Worm (Caenorhabditis elegans) whole organism, young adult: ENCODE measurements around the gene vit-2.

Experiments
- B0035.1 ChIP-seq: sonication (generic microtip); optimal IDR thresholded peaks from 2 replicates; lab custom pipeline; 2016; ENCODE audit warnings: missing genetic modification characterization, mild to moderate bottlenecking, missing compliant biosample characterization, missing genotype, missing genetic modification reagents
- F22D6.2 ChIP-seq: sonication (generic microtip); optimal IDR thresholded peaks from 2 replicates; lab custom pipeline; 2016; ENCODE audit warnings: mild to moderate bottlenecking, missing genetic modification characterization, missing compliant biosample characterization
- F33H1.4 ChIP-seq: fragments of 200-800 bp; sonication (Bioruptor generic); IDR thresholded peaks from 2 replicates; pipeline ENCODE4 v1.3.6; 2022; ENCODE audit warnings: missing genetic modification reagents, missing genetic modification characterization, missing compliant biosample characterization
- F52B5.7 ChIP-seq: sonication (generic microtip); optimal IDR thresholded peaks from 2 replicates; lab custom pipeline; 2016; ENCODE audit warnings: mild to moderate bottlenecking, missing genetic modification characterization, missing compliant biosample characterization
- Y53G8AR.9 ChIP-seq: fragments of 200-800 bp; sonication (Bioruptor generic); conservative IDR thresholded peaks from 2 replicates; pipeline ENCODE4 v1.3.6; 2022; ENCODE audit warnings: missing genetic modification reagents, missing genetic modification characterization, missing compliant biosample characterization
- Y56A3A.18 ChIP-seq: fragments of 200-800 bp; sonication (Bioruptor generic); IDR thresholded peaks from 2 replicates; pipeline ENCODE4 v1.3.6; 2022; ENCODE audit warnings: missing genetic modification reagents, missing genetic modification characterization, missing compliant biosample characterization
- ZK185.1 ChIP-seq: sonication (generic microtip); optimal IDR thresholded peaks from 2 replicates; lab custom pipeline; 2016; ENCODE audit warnings: mild to moderate bottlenecking, missing genetic modification characterization, missing compliant biosample characterization; ENCODE audit not compliant: poor library complexity, severe bottlenecking
- ama-1 ChIP-seq, 3 experiments: fragments of 150-350 bp in 1 of 3; sonication (generic microtip) in 2 of 3; optimal IDR thresholded peaks; 2 replicates each; lab custom pipeline; 2014 to 2018; ENCODE audit warnings: missing biosample characterization in 2 of 3, missing genetic modification characterization in 2 of 3, missing genetic modification reagents in 2 of 3
- attf-3 ChIP-seq: fragments of 200-800 bp; sonication (Bioruptor generic); conservative IDR thresholded peaks from 2 replicates; pipeline ENCODE4 v1.3.6; 2022; ENCODE audit warnings: missing genetic modification reagents, missing genetic modification characterization, missing compliant biosample characterization
- attf-6 ChIP-seq: fragments of 200-800 bp; sonication (Bioruptor generic); IDR thresholded peaks from 2 replicates; pipeline ENCODE4 v1.3.6; 2022; ENCODE audit warnings: missing genetic modification reagents, missing genetic modification characterization, missing compliant biosample characterization
- bed-2 ChIP-seq: fragments of 200-800 bp; sonication (Bioruptor generic); IDR thresholded peaks from 2 replicates; pipeline ENCODE4 v1.3.6; 2022; ENCODE audit warnings: missing genetic modification reagents, missing genetic modification characterization, missing compliant biosample characterization
- cebp-1 ChIP-seq, 2 experiments: fragments of 200-800 bp in 1 of 2; sonication (Bioruptor generic) in 1 of 2; sonication (generic microtip) in 1 of 2; IDR thresholded peaks in 1 of 2; optimal IDR thresholded peaks in 1 of 2; 2 replicates each; pipeline versions ENCODE4 v1.3.6 to Lab custom; 2017 to 2022; ENCODE audit warnings: missing compliant biosample characterization in 2 of 2, missing genetic modification characterization in 2 of 2, mild to moderate bottlenecking in 1 of 2, missing genetic modification reagents in 1 of 2, moderate library complexity in 1 of 2
- cebp-2 ChIP-seq: fragments of 200-800 bp; sonication (Bioruptor generic); IDR thresholded peaks from 2 replicates; pipeline ENCODE4 v1.3.6; 2022; ENCODE audit warnings: missing genetic modification characterization, missing compliant biosample characterization
- ceh-91 ChIP-seq: fragments of 200-800 bp; sonication (Bioruptor generic); IDR thresholded peaks from 2 replicates; pipeline ENCODE4 v1.3.6; 2022; ENCODE audit warnings: missing genetic modification reagents, missing genetic modification characterization, missing compliant biosample characterization
- chd-7 ChIP-seq: sonication (generic microtip); optimal IDR thresholded peaks from 2 replicates; lab custom pipeline; 2016; ENCODE audit warnings: mild to moderate bottlenecking, missing genetic modification characterization, moderate library complexity, missing compliant biosample characterization
- dpl-1 ChIP-seq: fragments of 150-350 bp; optimal IDR thresholded peaks from 2 replicates; lab custom pipeline; 2014; ENCODE audit warnings: missing biosample characterization, missing genetic modification reagents, missing genetic modification characterization
- hsf-1 ChIP-seq: fragments of 200-800 bp; sonication (Bioruptor generic); IDR thresholded peaks from 2 replicates; pipeline ENCODE4 v1.3.6; 2022; ENCODE audit warnings: missing genetic modification reagents, missing genetic modification characterization, missing compliant biosample characterization
- lag-1 ChIP-seq: fragments of 200-800 bp; sonication (Bioruptor generic); IDR thresholded peaks from 2 replicates; pipeline ENCODE4 v1.3.6; 2022; ENCODE audit warnings: missing genetic modification reagents, missing genetic modification characterization, missing compliant biosample characterization
- lin-26 ChIP-seq: fragments of 200-800 bp; sonication (Bioruptor generic); IDR thresholded peaks from 2 replicates; pipeline ENCODE4 v1.3.6; 2022; ENCODE audit warnings: missing genetic modification reagents, missing genetic modification characterization, missing compliant biosample characterization
- lin-54 ChIP-seq: fragments of 200-800 bp; sonication (Bioruptor generic); optimal IDR thresholded peaks from 2 replicates; lab custom pipeline; 2018; ENCODE audit warnings: mild to moderate bottlenecking, missing genetic modification characterization, missing compliant biosample characterization
- lsy-27 ChIP-seq: sonication (generic microtip); optimal IDR thresholded peaks from 2 replicates; lab custom pipeline; 2017; ENCODE audit warnings: missing genetic modification characterization, mild to moderate bottlenecking, missing compliant biosample characterization, antibody characterized with exemption, missing genotype, borderline replicate concordance; ENCODE audit not compliant: insufficient read depth
- madf-3 ChIP-seq: fragments of 200-800 bp; sonication (Bioruptor generic); IDR thresholded peaks from 2 replicates; pipeline ENCODE4 v1.3.6; 2022; ENCODE audit warnings: missing genetic modification reagents, missing genetic modification characterization, missing compliant biosample characterization
- nfyb-1 ChIP-seq: fragments of 200-800 bp; sonication (Bioruptor generic); IDR thresholded peaks from 2 replicates; pipeline ENCODE4 v1.3.6; 2022; ENCODE audit warnings: missing genetic modification reagents, missing genetic modification characterization, missing compliant biosample characterization
- nhr-90 ChIP-seq: sonication (generic microtip); optimal IDR thresholded peaks from 2 replicates; lab custom pipeline; 2016; ENCODE audit warnings: missing genotype, mild to moderate bottlenecking, missing genetic modification characterization, missing compliant biosample characterization
- rcor-1 ChIP-seq: fragments of 200-800 bp; sonication (Bioruptor generic); IDR thresholded peaks from 2 replicates; pipeline ENCODE4 v1.3.6; 2022; ENCODE audit warnings: missing genetic modification reagents, missing genetic modification characterization, missing compliant biosample characterization
- repo-1 ChIP-seq: sonication (generic microtip); optimal IDR thresholded peaks from 2 replicates; lab custom pipeline; 2017; ENCODE audit warnings: mild to moderate bottlenecking, missing genetic modification characterization, missing compliant biosample characterization
- sdz-38 ChIP-seq: sonication (generic microtip); optimal IDR thresholded peaks from 2 replicates; lab custom pipeline; 2016; ENCODE audit warnings: missing genotype, missing genetic modification characterization, missing compliant biosample characterization
- snpc-1.3 ChIP-seq: sonication (generic microtip); optimal IDR thresholded peaks from 2 replicates; lab custom pipeline; 2017; ENCODE audit warnings: missing genetic modification characterization, mild to moderate bottlenecking, missing compliant biosample characterization, antibody characterized with exemption, moderate library complexity, missing genotype, missing genetic modification reagents; ENCODE audit not compliant: insufficient read depth
- tlf-1 ChIP-seq: fragments of 200-800 bp; sonication (Bioruptor generic); optimal IDR thresholded peaks from 2 replicates; lab custom pipeline; 2018; ENCODE audit warnings: mild to moderate bottlenecking, missing genetic modification characterization, missing compliant biosample characterization
- unc-130 ChIP-seq: sonication (generic microtip); optimal IDR thresholded peaks from 2 replicates; lab custom pipeline; 2016; ENCODE audit warnings: missing genetic modification reagents, missing genetic modification characterization, missing compliant biosample characterization
- zfh-2 ChIP-seq: fragments of 200-800 bp; sonication (Bioruptor generic); conservative IDR thresholded peaks from 2 replicates; pipeline ENCODE4 v1.3.6; 2022; ENCODE audit warnings: missing genetic modification reagents, missing genetic modification characterization, missing compliant biosample characterization
- ztf-18 ChIP-seq: sonication (generic microtip); optimal IDR thresholded peaks from 2 replicates; lab custom pipeline; 2016; ENCODE audit warnings: missing genotype, mild to moderate bottlenecking, missing genetic modification characterization, missing compliant biosample characterization
- ztf-22 ChIP-seq: fragments of 200-800 bp; sonication (Bioruptor generic); optimal IDR thresholded peaks from 2 replicates; lab custom pipeline; 2018; ENCODE audit warnings: mild to moderate bottlenecking, missing genetic modification characterization, moderate library complexity, missing compliant biosample characterization
- ztf-6 ChIP-seq: fragments of 200-800 bp; sonication (Bioruptor generic); IDR thresholded peaks from 2 replicates; pipeline ENCODE4 v1.3.6; 2022; ENCODE audit warnings: missing genetic modification reagents, missing genetic modification characterization, missing compliant biosample characterization

Gene vit-2

DNA sequence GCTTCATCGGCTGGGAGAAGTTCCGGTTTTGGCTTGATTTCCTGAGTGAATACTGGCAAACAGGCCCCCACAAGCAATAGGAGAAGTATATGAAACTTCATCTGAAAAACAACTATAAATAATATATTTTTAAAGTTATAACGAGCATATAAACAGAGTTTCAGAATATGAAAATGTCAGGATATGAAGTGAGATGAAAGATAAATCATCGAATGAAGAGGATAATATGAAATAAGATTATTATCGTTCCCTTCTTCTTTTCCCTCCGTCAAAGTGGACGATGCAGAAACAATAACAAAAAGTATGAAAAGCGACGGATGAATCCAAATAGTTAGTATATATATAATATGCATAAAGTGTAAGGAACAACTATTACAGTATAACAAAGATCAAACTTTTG, 3.9 kb upstream of the vit-2 start, which contains the start of gene acn-1 (continued):
- TF ChIP-seq cebp-2 (GFP tag; lab: Robert Waterston, UW) (no peak), F22D6.2 (tag; lab: Kevin White, UChicago) (no peak)

DNA sequence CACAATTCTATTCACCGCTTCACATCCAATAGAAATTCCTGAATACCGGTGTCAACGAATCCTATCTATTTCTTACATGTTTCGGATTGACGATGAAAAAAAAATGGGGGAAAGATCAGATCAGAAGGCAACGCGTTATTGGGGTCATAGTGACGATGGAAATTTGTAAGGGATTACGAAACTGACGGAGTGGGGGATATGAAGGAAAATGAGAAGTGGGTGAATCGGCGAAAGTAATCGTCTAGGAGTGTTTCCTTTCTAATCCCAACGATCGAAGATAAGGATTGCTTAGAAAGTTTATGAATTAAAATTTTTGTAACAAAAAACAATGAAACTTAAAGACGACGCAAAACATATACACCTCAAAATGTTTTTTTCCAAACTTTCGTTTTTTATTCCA, 1.9 kb upstream of the vit-2 start:
- no peak for TF ChIP-seq snpc-1.3
- no peak for TF ChIP-seq hsf-1
- no peak for TF ChIP-seq dpl-1 (GFP tag; lab: Kevin White, UChicago)
- no peak for TF ChIP-seq attf-3 (GFP tag; lab: Robert Waterston, UW)
- TF ChIP-seq F52B5.7 (tag; lab: Kevin White, UChicago): no peak
- no peak for TF ChIP-seq cebp-2 (GFP tag; lab: Robert Waterston, UW)
- TF ChIP-seq madf-3 (GFP tag; lab: Robert Waterston, UW): no peak

DNA sequence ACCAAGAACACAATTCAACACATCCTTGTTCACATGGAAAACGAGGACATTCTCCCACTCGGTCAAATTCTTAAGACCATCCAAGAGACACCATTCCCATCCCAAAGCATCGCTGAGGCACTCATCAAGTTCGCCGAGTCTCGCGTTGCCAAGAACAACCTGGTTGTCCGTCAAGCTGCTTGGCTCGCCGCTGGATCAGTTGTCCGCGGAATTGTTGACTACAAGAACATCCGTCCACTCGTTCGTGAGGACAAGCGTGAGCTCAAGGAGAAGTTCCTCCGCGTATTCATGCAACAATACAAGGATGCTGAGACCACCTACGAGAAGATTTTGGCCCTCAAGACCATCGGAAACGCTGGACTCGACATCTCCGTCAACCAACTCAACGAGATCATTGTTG, 1.5 kb downstream of the vit-2 start:
- TF ChIP-seq cebp-2 (GFP tag; lab: Robert Waterston, UW) (peak; percentile 57; the same call in 1 of the 2 replicates), zfh-2 (GFP tag; lab: Robert Waterston, UW) (0 out of 2 replicates have a peak, but pooled peaks have one; percentile 21), lag-1 (GFP tag; lab: Robert Waterston, UW) (0 out of 2 replicates have a peak, but pooled peaks have one; percentile 29), chd-7 (tag; lab: Kevin White, UChicago) (no peak), cebp-1 (GFP tag; IDR thresholded peaks at IDR 0.05; lab: Robert Waterston, UW) (no peak), cebp-1 (tag; optimal IDR thresholded peaks at IDR 0.05; lab: Kevin White, UChicago) (peak; percentile 2), ama-1 (optimal IDR thresholded peaks at IDR 0.05; lab: Kevin White, UChicago) (no peak), ama-1 (GFP tag; optimal IDR thresholded peaks at IDR 0.05; lab: Kevin White, UChicago) (no peak), lsy-27 (tag; lab: Kevin White, UChicago) (no peak), Y56A3A.18 (GFP tag; lab: Robert Waterston, UW) (peak; percentile 25; the same call in 1 of the 2 replicates), Y53G8AR.9 (GFP tag; lab: Robert Waterston, UW) (peak; percentile 75), nfyb-1 (GFP tag; lab: Robert Waterston, UW) (0 out of 2 replicates have a peak, but pooled peaks have one; percentile 5)

DNA sequence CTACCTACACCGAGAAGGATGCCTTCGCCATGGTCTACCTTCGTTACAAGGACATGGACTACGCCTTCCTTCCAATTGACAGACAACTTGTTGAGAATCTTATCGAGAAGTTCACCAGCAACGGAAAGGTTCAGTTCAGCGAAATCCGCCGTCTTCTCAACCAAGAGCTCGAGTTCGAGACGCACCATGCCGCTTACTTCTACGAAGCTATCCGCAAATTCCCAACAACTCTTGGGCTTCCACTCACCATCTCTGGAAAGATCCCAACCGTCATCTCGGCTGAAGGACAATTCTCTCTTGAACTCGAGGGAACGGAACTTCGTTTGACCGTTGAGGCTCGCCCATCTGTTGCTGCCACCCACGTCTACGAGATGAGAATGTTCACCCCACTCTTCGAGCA, 2.6 kb downstream of the vit-2 start:
- TF ChIP-seq F22D6.2 (tag; lab: Kevin White, UChicago): no peak
- TF ChIP-seq ceh-91: 0 out of 2 replicates have a peak, but pooled peaks have one; percentile 16
- no peak for TF ChIP-seq bed-2 (GFP tag; lab: Robert Waterston, UW)
- no peak for TF ChIP-seq B0035.1 (tag; lab: Kevin White, UChicago)
- TF ChIP-seq attf-6 (GFP tag; lab: Robert Waterston, UW): no peak
- no peak for TF ChIP-seq ztf-6 (GFP tag; lab: Robert Waterston, UW)
- 0 out of 2 replicates have a peak, but pooled peaks have one; percentile 4 for TF ChIP-seq rcor-1
- TF ChIP-seq hsf-1: no peak
- no peak for TF ChIP-seq ztf-22 (GFP tag; lab: Kevin White, UChicago)
- peak; percentile 3 for TF ChIP-seq F52B5.7 (tag; lab: Kevin White, UChicago)
- TF ChIP-seq ama-1 (optimal IDR thresholded peaks at IDR 0.05; lab: Kevin White, UChicago): no peak
- TF ChIP-seq ama-1 (GFP tag; optimal IDR thresholded peaks at IDR 0.05; lab: Kevin White, UChicago): no peak
- TF ChIP-seq ztf-18 (tag; lab: Kevin White, UChicago): no peak
- no peak for TF ChIP-seq F33H1.4
- TF ChIP-seq lin-26 (GFP tag; lab: Robert Waterston, UW): 0 out of 2 replicates have a peak, but pooled peaks have one; percentile 28
- peak; percentile 76 for TF ChIP-seq Y53G8AR.9 (GFP tag; lab: Robert Waterston, UW)
- no peak for TF ChIP-seq unc-130 (GFP tag; lab: Kevin White, UChicago)
- TF ChIP-seq repo-1 (tag; lab: Kevin White, UChicago): peak; percentile 55
- TF ChIP-seq Y56A3A.18 (GFP tag; lab: Robert Waterston, UW): 0 out of 2 replicates have a peak, but pooled peaks have one; percentile 77
- TF ChIP-seq sdz-38 (tag; lab: Kevin White, UChicago): no peak
- peak; percentile 34 for TF ChIP-seq nhr-90 (tag; lab: Kevin White, UChicago)
- no peak for TF ChIP-seq tlf-1 (GFP tag; lab: Kevin White, UChicago)
- peak; percentile 59 for TF ChIP-seq ZK185.1 (tag; lab: Kevin White, UChicago)
- TF ChIP-seq lin-54 (GFP tag; lab: Kevin White, UChicago): no peak
